Worm (Caenorhabditis elegans) whole organism, L4/young adult: ENCODE measurements around the gene F32F2.4.

ENCODE experiments used
- W03F9.2 ChIP-seq: fragments of 150-350 bp; optimal IDR thresholded peaks from 2 replicates; lab custom pipeline; 2014; ENCODE audit warnings: missing biosample characterization, missing genetic modification characterization
- dao-5 ChIP-seq: sonication (generic microtip); optimal IDR thresholded peaks from 2 replicates; lab custom pipeline; 2016; ENCODE audit warnings: missing genotype, missing genetic modification characterization, moderate library complexity, missing compliant biosample characterization
- him-1 ChIP-seq: sonication (generic microtip); optimal IDR thresholded peaks from 2 replicates; lab custom pipeline; 2016; ENCODE audit warnings: missing genotype, missing genetic modification reagents, missing genetic modification characterization, missing compliant biosample characterization

F32F2.4 gene

ce11 chrV:13269228-13269630 lies 6.8 kb upstream of the F32F2.4 start:
- no peak for TF ChIP-seq W03F9.2 (tag; lab: Kevin White, UChicago)
- TF ChIP-seq dao-5, result no peak
- TF ChIP-seq him-1 (tag; lab: Kevin White, UChicago), result no peak

ce11 chrV:13272275-13272674 lies 3.8 kb upstream of the F32F2.4 start:
- no peak for TF ChIP-seq W03F9.2 (tag; lab: Kevin White, UChicago)

ce11 chrV:13273302-13273701 lies 2.8 kb upstream of the F32F2.4 start:
- TF ChIP-seq him-1 (tag; lab: Kevin White, UChicago), result no peak
- no peak for TF ChIP-seq W03F9.2 (tag; lab: Kevin White, UChicago)
- TF ChIP-seq dao-5, result no peak

DNA sequence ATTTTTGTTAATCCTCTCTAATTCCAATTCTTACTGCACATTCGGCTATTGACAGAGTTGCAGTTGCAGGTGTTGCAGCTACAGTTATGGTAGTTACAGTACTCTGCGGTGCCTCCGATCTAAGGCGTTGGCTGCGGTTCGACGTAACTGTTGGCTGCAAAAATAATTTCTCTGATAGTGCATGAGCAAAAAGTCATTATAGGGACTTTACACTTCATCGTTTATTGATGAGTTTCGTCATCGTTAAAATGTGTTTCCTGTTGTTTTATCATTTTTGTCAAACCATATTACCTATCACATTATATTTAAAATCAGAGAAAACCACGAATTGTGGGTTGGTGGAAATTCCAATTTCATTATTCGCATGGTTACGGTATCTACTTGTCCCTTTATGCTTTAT lies 1.4 kb upstream of the F32F2.4 start:
- TF ChIP-seq dao-5, result no peak
- no peak for TF ChIP-seq W03F9.2 (tag; lab: Kevin White, UChicago)
- TF ChIP-seq him-1 (tag; lab: Kevin White, UChicago), result no peak

DNA sequence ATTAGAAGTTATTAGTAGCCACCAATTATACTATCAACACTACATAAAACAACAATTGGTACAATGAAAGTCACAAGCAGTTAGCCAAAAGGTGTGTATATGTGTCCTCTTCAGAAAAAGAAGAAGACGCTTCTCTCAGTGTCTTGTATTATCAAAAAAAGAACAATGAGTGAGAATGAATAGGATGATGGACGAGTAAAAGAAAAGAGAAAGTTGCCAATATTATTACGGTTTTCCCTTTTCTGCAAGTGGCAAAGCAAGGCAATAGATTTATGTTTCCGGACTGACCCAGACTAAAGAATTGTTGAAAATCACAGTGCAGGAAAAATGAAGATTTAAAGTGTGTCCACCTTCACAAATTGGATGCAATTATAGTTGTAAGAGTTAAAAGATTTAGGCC lies 4.3 kb downstream of the F32F2.4 start:
- TF ChIP-seq dao-5, result no peak
- no peak for TF ChIP-seq W03F9.2 (tag; lab: Kevin White, UChicago)
- no peak for TF ChIP-seq him-1 (tag; lab: Kevin White, UChicago)

DNA sequence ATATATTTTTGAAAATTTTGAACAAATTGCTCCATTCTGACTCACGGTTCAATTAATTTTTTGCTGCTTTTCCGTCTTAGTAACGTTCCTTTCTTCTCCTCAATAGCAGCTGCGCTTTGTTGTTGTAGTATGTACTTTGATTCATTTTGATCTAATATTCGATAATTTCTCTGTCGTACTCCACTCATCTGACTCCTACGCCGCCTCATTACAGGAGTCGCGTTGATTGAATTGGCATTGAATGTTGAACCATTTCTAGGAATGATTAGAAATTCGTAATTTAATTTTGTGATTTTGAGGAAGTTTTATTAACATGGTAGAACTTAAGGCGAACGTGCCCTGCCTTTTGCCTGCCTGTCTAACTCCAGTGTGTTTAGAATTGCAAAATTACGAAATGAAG lies 6.9 kb downstream of the F32F2.4 start:
- no peak for TF ChIP-seq W03F9.2 (tag; lab: Kevin White, UChicago)
- no peak for TF ChIP-seq him-1 (tag; lab: Kevin White, UChicago)
- TF ChIP-seq dao-5, result no peak

DNA sequence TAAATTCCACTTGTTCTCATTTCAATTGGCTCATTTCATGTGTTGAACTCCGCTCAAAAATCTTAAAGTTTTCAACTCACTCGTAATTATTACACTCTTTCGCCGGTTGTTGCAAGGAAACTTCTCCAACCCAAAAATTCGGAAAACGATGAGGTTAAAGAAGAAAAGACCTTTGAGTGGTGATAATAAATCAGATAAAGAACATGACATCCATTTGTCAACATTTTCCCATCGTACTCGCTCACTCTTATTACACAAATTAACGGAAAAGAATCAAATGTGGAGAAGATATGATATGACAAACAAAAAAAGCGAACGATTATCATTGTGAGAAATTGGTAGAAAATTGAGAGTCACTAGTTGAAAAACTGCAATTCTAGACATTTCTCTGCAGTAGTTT lies 9.2 kb downstream of the F32F2.4 start:
- TF ChIP-seq dao-5 (no peak), W03F9.2 (tag; lab: Kevin White, UChicago) (no peak), him-1 (tag; lab: Kevin White, UChicago) (no peak)

ce11 chrV:13286525-13286924 lies 10.5 kb downstream of the F32F2.4 start:
- no peak for TF ChIP-seq dao-5

DNA sequence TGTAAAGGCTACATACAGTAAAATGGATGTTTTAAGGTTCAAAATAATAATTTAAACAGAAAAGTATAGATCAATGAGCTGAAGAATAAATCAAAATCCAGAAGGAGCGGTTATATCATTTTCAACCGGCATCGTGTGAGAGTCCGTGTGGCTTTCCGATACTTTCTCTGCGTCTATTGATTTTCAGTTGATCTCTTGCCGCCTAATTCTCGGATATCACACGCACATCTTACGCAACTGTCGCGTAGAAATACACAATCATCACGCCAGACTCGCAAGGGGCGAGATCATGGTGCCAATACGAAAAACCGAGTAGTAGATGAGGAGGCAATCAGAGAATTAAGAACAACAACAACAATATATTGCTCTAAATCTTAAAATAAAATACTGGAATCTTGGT lies 12.8 kb downstream of the F32F2.4 start:
- TF ChIP-seq him-1 (tag; lab: Kevin White, UChicago), result no peak
- no peak for TF ChIP-seq dao-5
- no peak for TF ChIP-seq W03F9.2 (tag; lab: Kevin White, UChicago)

DNA sequence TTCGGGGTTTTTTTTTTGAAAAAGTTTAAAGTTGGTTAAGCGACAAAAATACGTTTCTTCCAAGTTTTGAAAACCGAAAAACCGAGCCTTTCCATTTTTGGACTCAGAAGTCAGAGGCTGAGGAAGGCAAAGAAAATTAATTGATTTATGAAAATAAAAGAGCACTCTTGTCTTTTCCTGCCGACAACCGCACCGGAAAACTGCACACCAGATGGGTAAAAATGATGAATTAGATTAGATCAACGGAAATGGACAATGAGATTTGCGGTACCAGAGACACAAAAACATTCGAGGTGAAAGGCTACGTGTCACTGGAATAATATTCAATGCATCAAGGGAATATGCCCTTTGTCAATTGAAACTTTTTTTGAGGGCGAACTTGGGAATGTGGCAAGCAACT lies 18.4 kb downstream of the F32F2.4 start:
- TF ChIP-seq W03F9.2 (tag; lab: Kevin White, UChicago), result no peak
- TF ChIP-seq dao-5, result no peak
- TF ChIP-seq him-1 (tag; lab: Kevin White, UChicago), result no peak

ce11 chrV:13295859-13296258 lies 19.8 kb downstream of the F32F2.4 start, which contains the start of gene uig-1:
uig-1 (minus strand) TSS chrV:13295978.
- TF ChIP-seq W03F9.2 (tag; lab: Kevin White, UChicago) (no peak), dao-5 (no peak), him-1 (tag; lab: Kevin White, UChicago) (no peak)

ce11 chrV:13297220-13297619 lies 21.2 kb downstream of the F32F2.4 start, which contains the start of gene C26E1.1:
C26E1.1 (plus strand) TSS chrV:13297520.
- TF ChIP-seq him-1 (tag; lab: Kevin White, UChicago), result no peak

- TF ChIP-seq W03F9.2 (tag; lab: Kevin White, UChicago), result no peak
- no peak for TF ChIP-seq dao-5
- no peak for TF ChIP-seq him-1 (tag; lab: Kevin White, UChicago)
These were observed 22.6 kb downstream of the F32F2.4 start for ce11 chrV:13298706-13299105.

- no peak for TF ChIP-seq him-1 (tag; lab: Kevin White, UChicago)
- no peak for TF ChIP-seq dao-5
- no peak for TF ChIP-seq W03F9.2 (tag; lab: Kevin White, UChicago)
These were observed 23.3 kb downstream of the F32F2.4 start for ce11 chrV:13299398-13299797.

ce11 chrV:13300492-13300891 lies 24.4 kb downstream of the F32F2.4 start:
- TF ChIP-seq dao-5, result no peak
- TF ChIP-seq him-1 (tag; lab: Kevin White, UChicago), result no peak
- TF ChIP-seq W03F9.2 (tag; lab: Kevin White, UChicago), result no peak

- no peak for TF ChIP-seq W03F9.2 (tag; lab: Kevin White, UChicago)
- no peak for TF ChIP-seq him-1 (tag; lab: Kevin White, UChicago)
- no peak for TF ChIP-seq dao-5
These were observed 25.4 kb downstream of the F32F2.4 start, which contains the start of gene ceh-79 for ce11 chrV:13301443-13301842. ceh-79 (plus strand) TSS chrV:13301833.
